Worm (Caenorhabditis elegans) whole organism, L1 larva: ENCODE results near the gene M01F1.9.

Source experiments
- irx-1 ChIP-seq: sonication (generic microtip); optimal IDR thresholded peaks from 2 replicates; lab custom pipeline; 2016; ENCODE audit warnings: missing genetic modification characterization, missing compliant biosample characterization
- jun-1 ChIP-seq: fragments of 150-350 bp; optimal IDR thresholded peaks from 2 replicates; lab custom pipeline; 2014; ENCODE audit warnings: missing biosample characterization, missing genetic modification reagents, missing genetic modification characterization
- snu-23 ChIP-seq: sonication (generic microtip); optimal IDR thresholded peaks from 2 replicates; lab custom pipeline; 2016; ENCODE audit warnings: missing genetic modification characterization, missing compliant biosample characterization
- ztf-11 ChIP-seq, 2 experiments: sonication (generic microtip); optimal IDR thresholded peaks; 2 replicates each; lab custom pipeline; 2016 to 2017; ENCODE audit warnings: missing genetic modification characterization in 2 of 2, missing biosample characterization in 1 of 2, missing compliant biosample characterization in 1 of 2

ce11 chrIII:3520417-3520816, 21.6 kb upstream of the M01F1.9 start:
- TF ChIP-seq snu-23 (GFP tag; lab: Kevin White, UChicago) (peak; percentile 18), ztf-11 (tag; optimal IDR thresholded peaks at IDR 0.05; lab: Kevin White, UChicago) (no peak), jun-1 (tag; lab: Kevin White, UChicago) (no peak), irx-1 (no peak)
